Worm (Caenorhabditis elegans) whole organism, L4 larva: ENCODE measurements around the gene F36D3.8.

ENCODE experiments used
- T26A8.4 ChIP-seq: fragments of 200-800 bp; sonication (Bioruptor generic); IDR thresholded peaks from 2 replicates; pipeline ENCODE4 v1.3.6; 2022; ENCODE audit warnings: missing genetic modification characterization, missing compliant biosample characterization
- aha-1 ChIP-seq: fragments of 150-350 bp; peaks from one replicate; lab custom pipeline; 2014; ENCODE audit warnings: missing biosample characterization, missing genetic modification characterization
- jun-1 ChIP-seq: fragments of 150-350 bp; optimal IDR thresholded peaks from 2 replicates; lab custom pipeline; 2014; ENCODE audit warnings: missing biosample characterization, missing genetic modification reagents, missing genetic modification characterization
- mes-2 ChIP-seq: sonication (generic microtip); optimal IDR thresholded peaks from 2 replicates; lab custom pipeline; 2016; ENCODE audit warnings: missing genotype, mild to moderate bottlenecking, missing genetic modification characterization, missing compliant biosample characterization; ENCODE audit not compliant: poor library complexity, severe bottlenecking
- nhr-42 ChIP-seq: fragments of 200-800 bp; sonication (Bioruptor generic); IDR thresholded peaks from 2 replicates; pipeline ENCODE4 v1.3.6; 2022; ENCODE audit warnings: missing genetic modification characterization, missing compliant biosample characterization
- nhr-6 ChIP-seq: fragments of 150-350 bp; optimal IDR thresholded peaks from 2 replicates; lab custom pipeline; 2014; ENCODE audit warnings: missing biosample characterization, missing genetic modification characterization
- skn-1 ChIP-seq: fragments of 150-350 bp; optimal IDR thresholded peaks from 2 replicates; lab custom pipeline; 2014; ENCODE audit warnings: missing biosample characterization, missing genetic modification characterization

DNA sequence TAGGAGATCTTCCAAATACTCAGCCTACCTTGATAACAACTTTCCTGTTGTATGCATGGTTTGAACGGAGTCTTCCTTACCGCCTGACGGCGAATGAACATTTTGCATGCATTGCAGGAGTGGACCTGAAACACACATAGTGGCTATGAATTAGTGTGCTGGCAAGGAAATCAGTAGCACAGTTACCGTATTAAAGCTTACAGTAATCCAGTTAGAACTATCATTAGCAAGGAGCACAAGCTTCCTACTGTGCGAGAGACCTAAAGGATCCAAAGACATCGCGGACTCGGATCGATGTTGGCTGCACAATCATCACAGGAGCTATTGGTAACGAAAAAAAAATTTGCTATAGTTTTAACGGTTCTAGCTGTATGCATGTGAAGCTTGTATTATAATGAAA is 43.7 kb downstream of the F36D3.8 start, which contains the start of gene nhr-233:
- TF ChIP-seq jun-1 (tag; lab: Kevin White, UChicago) (no peak), aha-1 (tag; lab: Kevin White, UChicago) (no peak), skn-1 (tag; lab: Kevin White, UChicago) (no peak), nhr-6 (tag; lab: Kevin White, UChicago) (no peak), nhr-42 (no peak), T26A8.4 (GFP tag; lab: Robert Waterston, UW) (no peak), mes-2 (no peak)
